Worm (Caenorhabditis elegans) whole organism, early embryonic: ENCODE data around the gene C43H6.6.

Experiments used
- F13C5.2 ChIP-seq: sonication (generic microtip); optimal IDR thresholded peaks from 2 replicates; lab custom pipeline; 2017; ENCODE audit warnings: mild to moderate bottlenecking, missing genetic modification characterization, inconsistent platforms, missing compliant biosample characterization
- aly-1 ChIP-seq: sonication (generic microtip); optimal IDR thresholded peaks from 2 replicates; lab custom pipeline; 2016; ENCODE audit warnings: missing genetic modification characterization, missing compliant biosample characterization
- ama-1 ChIP-seq: fragments of 150-350 bp; optimal IDR thresholded peaks from 2 replicates; lab custom pipeline; 2014
- ceh-13 ChIP-seq: fragments of 200-800 bp; sonication (Bioruptor generic); optimal IDR thresholded peaks from 2 replicates; lab custom pipeline; 2018; ENCODE audit warnings: mild to moderate bottlenecking, missing genetic modification characterization, missing compliant biosample characterization
- ceh-36 ChIP-seq: sonication (generic microtip); optimal IDR thresholded peaks from 2 replicates; lab custom pipeline; 2016; ENCODE audit warnings: missing genetic modification characterization, inconsistent platforms, missing compliant biosample characterization
- ets-7 ChIP-seq: sonication (generic microtip); optimal IDR thresholded peaks from 2 replicates; lab custom pipeline; 2016; ENCODE audit warnings: missing genotype, missing genetic modification characterization, missing compliant biosample characterization
- flt-1 ChIP-seq: fragments of 200-800 bp; sonication (Bioruptor generic); IDR thresholded peaks from 2 replicates; pipeline ENCODE4 v1.3.6; 2022; ENCODE audit warnings: missing genetic modification characterization, missing compliant biosample characterization
- pes-1 ChIP-seq: fragments of 200-800 bp; sonication (Bioruptor generic); IDR thresholded peaks from 2 replicates; pipeline ENCODE4 v1.3.6; 2022; ENCODE audit warnings: missing genetic modification reagents, missing genetic modification characterization, missing compliant biosample characterization
- scrt-1 ChIP-seq: fragments of 200-800 bp; sonication (Bioruptor generic); IDR thresholded peaks from 2 replicates; pipeline ENCODE4 v1.3.6; 2022; ENCODE audit warnings: missing genetic modification characterization, missing compliant biosample characterization
- sea-1 ChIP-seq: fragments of 200-800 bp; sonication (Bioruptor generic); conservative IDR thresholded peaks from 2 replicates; pipeline ENCODE4 v1.3.6; 2022; ENCODE audit warnings: missing genetic modification characterization, missing compliant biosample characterization
- tra-4 ChIP-seq: sonication (generic microtip); optimal IDR thresholded peaks from 2 replicates; lab custom pipeline; 2017; ENCODE audit warnings: missing genetic modification characterization, missing compliant biosample characterization

DNA sequence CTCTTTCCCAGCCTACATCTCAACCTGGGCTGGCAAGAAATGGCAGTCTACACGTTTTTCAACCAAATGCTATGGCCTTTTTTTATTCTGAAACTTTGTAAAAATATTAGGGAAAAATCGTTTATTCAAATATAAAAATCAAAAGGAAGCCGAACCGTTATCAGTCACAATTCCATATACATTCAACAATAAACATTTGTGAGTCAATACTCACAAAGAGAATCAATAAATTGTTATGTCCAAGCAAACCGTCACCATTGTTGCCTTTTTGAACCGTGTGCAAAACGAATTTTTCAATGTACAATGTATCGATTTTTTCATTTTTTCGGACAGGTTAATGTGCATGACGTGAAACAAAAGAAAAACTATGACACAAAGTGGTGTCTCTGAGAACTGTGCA, 26.0 kb upstream of the C43H6.6 start:
- TF ChIP-seq ama-1 (lab: Kevin White, UChicago) = no peak
- TF ChIP-seq scrt-1 (GFP tag; lab: Robert Waterston, UW) = no peak
- no peak for TF ChIP-seq F13C5.2 (tag; lab: Kevin White, UChicago)
- no peak for TF ChIP-seq flt-1 (GFP tag; lab: Robert Waterston, UW)
- no peak for TF ChIP-seq pes-1 (GFP tag; lab: Robert Waterston, UW)
- no peak for TF ChIP-seq ceh-36 (tag; lab: Kevin White, UChicago)
- no peak for TF ChIP-seq ceh-13 (GFP tag; lab: Kevin White, UChicago)
- no peak for TF ChIP-seq sea-1 (GFP tag; lab: Robert Waterston, UW)
- no peak for TF ChIP-seq tra-4
- TF ChIP-seq ets-7 (tag; lab: Kevin White, UChicago) = no peak
- TF ChIP-seq aly-1 (tag; lab: Kevin White, UChicago) = no peak
